Worm (Caenorhabditis elegans) whole organism, midembryonic: Measurements from ENCODE around the gene oac-37.

Experiments
- ref-1 ChIP-seq: fragments of 200-800 bp; sonication (Bioruptor generic); conservative IDR thresholded peaks from 2 replicates; pipeline ENCODE4 v1.3.6; 2022; ENCODE audit warnings: missing genetic modification reagents, missing genetic modification characterization, missing compliant biosample characterization
- ztf-23 ChIP-seq: fragments of 200-800 bp; sonication (Bioruptor generic); IDR thresholded peaks from 2 replicates; pipeline ENCODE4 v1.3.6; 2022; ENCODE audit warnings: missing genetic modification reagents, missing genetic modification characterization, missing compliant biosample characterization
- ztf-29 ChIP-seq: fragments of 200-800 bp; sonication (Bioruptor generic); IDR thresholded peaks from 2 replicates; pipeline ENCODE4 v1.3.6; 2022; ENCODE audit warnings: missing genetic modification reagents, missing genetic modification characterization, missing compliant biosample characterization

DNA sequence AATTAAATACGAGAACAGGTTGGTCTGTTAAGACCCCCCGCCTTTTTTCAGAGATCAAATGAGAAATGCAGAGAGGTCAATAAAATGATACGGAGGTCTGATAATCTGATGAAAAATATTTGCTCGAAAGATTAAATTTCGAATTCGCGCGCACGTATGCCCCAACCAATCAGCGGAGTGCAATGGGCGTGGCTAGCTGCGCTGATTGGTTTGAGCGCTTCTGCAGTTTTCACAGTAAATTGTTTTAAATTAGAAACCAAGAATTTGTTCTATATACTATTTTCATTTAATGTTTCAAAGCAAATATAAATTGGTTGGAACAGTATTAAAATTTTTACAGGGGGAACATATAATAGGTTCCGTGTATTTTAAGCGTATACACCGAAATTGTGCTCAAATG, 26.4 kb upstream of the oac-37 start:
- no peak for TF ChIP-seq ztf-23 (GFP tag; lab: Robert Waterston, UW)
- TF ChIP-seq ref-1 (GFP tag; lab: Robert Waterston, UW) = no peak
- TF ChIP-seq ztf-29 (GFP tag; lab: Robert Waterston, UW) = no peak
